Fruit fly (Drosophila melanogaster) whole organism: ENCODE results near the gene CG8087.

ENCODE experiments used
- CG8478 ChIP-seq: fragments of >200 bp; optimal IDR thresholded peaks from 2 replicates; lab custom pipeline; 2018; ENCODE audit warnings: inconsistent platforms
- Dll ChIP-seq: fragments of >200 bp; optimal IDR thresholded peaks from 2 replicates; lab custom pipeline; 2017
- EcR ChIP-seq, 2 experiments: fragments of >200 bp; optimal IDR thresholded peaks; 2 replicates each; lab custom pipeline; 2017; ENCODE audit warnings: missing biosample characterization in 2 of 2, missing genetic modification characterization in 2 of 2, missing genetic modification reagents in 2 of 2
- pan ChIP-seq: fragments of >200 bp; optimal IDR thresholded peaks from 2 replicates; lab custom pipeline; 2017
- psq ChIP-seq: fragments of >200 bp; optimal IDR thresholded peaks from 2 replicates; lab custom pipeline; 2017
- usp ChIP-seq: fragments of >200 bp; optimal IDR thresholded peaks from 2 replicates; lab custom pipeline; 2017; ENCODE audit warnings: missing biosample characterization, missing genetic modification characterization, mixed read lengths

CG8087 gene

dm6 chr3R:14558383-14558883 lies 6.2 kb downstream of the CG8087 start:
- TF ChIP-seq psq (lab: Kevin White, UChicago) (no peak), CG8478 (lab: Kevin White, UChicago) (no peak), EcR (GFP tag; optimal IDR thresholded peaks at IDR 0.05; lab: Kevin White, UChicago) (no peak), Dll (lab: Kevin White, UChicago) (no peak), pan (no peak), usp (GFP tag; lab: Kevin White, UChicago) (no peak)

dm6 chr3R:14557480-14558354 lies 6.9 kb downstream of the CG8087 start, which contains the start of gene Pde6:
Gene Pde6, minus strand, starts transcription at chr3R:14558304.
- TF ChIP-seq pan (no peak), Dll (lab: Kevin White, UChicago) (no peak), psq (lab: Kevin White, UChicago) (no peak), EcR (GFP tag; optimal IDR thresholded peaks at IDR 0.05; lab: Kevin White, UChicago) (no peak), usp (GFP tag; lab: Kevin White, UChicago) (no peak), CG8478 (lab: Kevin White, UChicago) (no peak)

dm6 chr3R:14555021-14555420 lies 9.6 kb downstream of the CG8087 start:
- TF ChIP-seq CG8478 (lab: Kevin White, UChicago) (no peak), Dll (lab: Kevin White, UChicago) (no peak), EcR (GFP tag; optimal IDR thresholded peaks at IDR 0.05; lab: Kevin White, UChicago) (no peak), usp (GFP tag; lab: Kevin White, UChicago) (no peak), pan (no peak), psq (lab: Kevin White, UChicago) (no peak)

dm6 chr3R:14548752-14549151 lies 15.9 kb downstream of the CG8087 start:
- TF ChIP-seq EcR (GFP tag; optimal IDR thresholded peaks at IDR 0.05; lab: Kevin White, UChicago): no peak
- TF ChIP-seq psq (lab: Kevin White, UChicago): no peak
- TF ChIP-seq Dll (lab: Kevin White, UChicago): no peak
- TF ChIP-seq usp (GFP tag; lab: Kevin White, UChicago): no peak
- TF ChIP-seq pan: no peak
- no peak for TF ChIP-seq CG8478 (lab: Kevin White, UChicago)

dm6 chr3R:14542038-14542437 lies 22.6 kb downstream of the CG8087 start:
- TF ChIP-seq pan (no peak), Dll (lab: Kevin White, UChicago) (no peak), EcR (GFP tag; optimal IDR thresholded peaks at IDR 0.05; lab: Kevin White, UChicago) (no peak), CG8478 (lab: Kevin White, UChicago) (no peak), psq (lab: Kevin White, UChicago) (no peak), usp (GFP tag; lab: Kevin White, UChicago) (no peak)

dm6 chr3R:14526657-14527056 lies 37.9 kb downstream of the CG8087 start:
- TF ChIP-seq usp (GFP tag; lab: Kevin White, UChicago) (no peak), CG8478 (lab: Kevin White, UChicago) (no peak), psq (lab: Kevin White, UChicago) (no peak), Dll (lab: Kevin White, UChicago) (no peak), EcR (GFP tag; optimal IDR thresholded peaks at IDR 0.05; lab: Kevin White, UChicago) (no peak), pan (no peak)

dm6 chr3R:14520749-14521148 lies 43.9 kb downstream of the CG8087 start, which contains the start of gene Cyp313a1:
Gene Cyp313a1, plus strand, starts transcription at chr3R:14521049.
- TF ChIP-seq CG8478 (lab: Kevin White, UChicago): no peak
- TF ChIP-seq Dll (lab: Kevin White, UChicago): no peak
- TF ChIP-seq usp (GFP tag; lab: Kevin White, UChicago): no peak
- TF ChIP-seq pan: no peak
- no peak for TF ChIP-seq psq (lab: Kevin White, UChicago)
- TF ChIP-seq EcR (GFP tag; optimal IDR thresholded peaks at IDR 0.05; lab: Kevin White, UChicago): no peak

dm6 chr3R:14516742-14517141 lies 47.9 kb downstream of the CG8087 start, which contains the start of gene CG34273:
Gene CG34273, plus strand, starts transcription at chr3R:14517042.
- TF ChIP-seq CG8478 (lab: Kevin White, UChicago): no peak
- TF ChIP-seq usp (GFP tag; lab: Kevin White, UChicago): no peak
- no peak for TF ChIP-seq Dll (lab: Kevin White, UChicago)
- no peak for TF ChIP-seq pan
- no peak for TF ChIP-seq psq (lab: Kevin White, UChicago)
- TF ChIP-seq EcR (GFP tag; optimal IDR thresholded peaks at IDR 0.05; lab: Kevin White, UChicago): no peak
